Fruit fly (Drosophila melanogaster) whole organism, embryonic: Measurements from ENCODE around the gene upd1.
A peak's percentile ranks its signal among the peaks of the same experiment; 100 is the strongest.

Experiments used
- Adf1 ChIP-seq: fragments of 200-800 bp; sonication (Bioruptor generic); IDR thresholded peaks from 2 replicates; pipeline ENCODE4 v1.3.6; 2022; ENCODE audit warnings: missing biosample characterization, missing genetic modification characterization
- Antp ChIP-seq: fragments of 200-800 bp; sonication (Bioruptor generic); optimal IDR thresholded peaks from 3 replicates; lab custom pipeline; 2016; ENCODE audit warnings: missing biosample characterization, missing genetic modification characterization
- Blimp-1 ChIP-seq: fragments of 200-800 bp; sonication (Bioruptor generic); optimal IDR thresholded peaks from 3 replicates; lab custom pipeline; 2018; ENCODE audit warnings: missing biosample characterization, missing genetic modification characterization, mild to moderate bottlenecking, moderate library complexity, missing genetic modification reagents
- CG13894 ChIP-seq: fragments of 200-800 bp; sonication (Bioruptor generic); optimal IDR thresholded peaks from 3 replicates; lab custom pipeline; 2018; ENCODE audit warnings: missing biosample characterization, mild to moderate bottlenecking, missing genetic modification characterization, moderate library complexity
- CG14710 ChIP-seq: fragments of 200-800 bp; sonication (Bioruptor generic); optimal IDR thresholded peaks from 3 replicates; lab custom pipeline; 2019; ENCODE audit warnings: missing biosample characterization, mild to moderate bottlenecking, missing genetic modification characterization, moderate library complexity
- CG15479 ChIP-seq: fragments of 200-800 bp; sonication (Bioruptor generic); optimal IDR thresholded peaks from 3 replicates; lab custom pipeline; 2019; ENCODE audit warnings: missing biosample characterization, mild to moderate bottlenecking, missing genetic modification characterization, moderate library complexity
- CG15514 ChIP-seq: fragments of 200-800 bp; sonication (Bioruptor generic); optimal IDR thresholded peaks from 3 replicates; lab custom pipeline; 2017; ENCODE audit warnings: missing biosample characterization, missing genetic modification characterization, mild to moderate bottlenecking, moderate library complexity, missing genetic modification reagents
- CG17328 ChIP-seq: fragments of 200-800 bp; sonication (Bioruptor generic); IDR thresholded peaks from 2 replicates; pipeline ENCODE4 v1.3.6; 2022; ENCODE audit warnings: missing biosample characterization, missing genetic modification characterization
- CG17361 ChIP-seq: fragments of 200-800 bp; sonication (Bioruptor generic); IDR thresholded peaks from 3 replicates; pipeline ENCODE4 v1.3.6; 2022; ENCODE audit warnings: missing biosample characterization, missing genetic modification characterization
- CG18011 ChIP-seq: fragments of 200-800 bp; sonication (Bioruptor generic); optimal IDR thresholded peaks from 2 replicates; lab custom pipeline; 2017; ENCODE audit warnings: missing biosample characterization, missing genetic modification characterization, mild to moderate bottlenecking, moderate library complexity, missing genotype
- CG2129 ChIP-seq: fragments of 200-800 bp; sonication (Bioruptor generic); IDR thresholded peaks from 2 replicates; pipeline ENCODE4 v1.3.6; 2022; ENCODE audit warnings: missing biosample characterization, missing genetic modification characterization; ENCODE audit not compliant: partially characterized antibody
- CG2202 ChIP-seq: fragments of 200-800 bp; sonication (Bioruptor generic); optimal IDR thresholded peaks from 2 replicates; lab custom pipeline; 2018; ENCODE audit warnings: missing biosample characterization, mild to moderate bottlenecking, missing genetic modification characterization
- CG2712 ChIP-seq: fragments of 200-800 bp; optimal IDR thresholded peaks from 3 replicates; lab custom pipeline; 2019; ENCODE audit warnings: missing biosample characterization, mild to moderate bottlenecking, missing genetic modification characterization, moderate library complexity
- CG31441 ChIP-seq: fragments of 200-800 bp; sonication (Bioruptor generic); IDR thresholded peaks from 2 replicates; pipeline ENCODE4 v1.3.6; 2022; ENCODE audit warnings: missing biosample characterization, missing genetic modification characterization
- CG32532 ChIP-seq: fragments of 200-800 bp; sonication (Bioruptor generic); IDR thresholded peaks from 2 replicates; pipeline ENCODE4 v1.3.6; 2022; ENCODE audit warnings: missing biosample characterization, missing genetic modification characterization
- CG42726 ChIP-seq: fragments of 200-800 bp; sonication (Bioruptor generic); IDR thresholded peaks from 2 replicates; pipeline ENCODE4 v1.3.6; 2022; ENCODE audit warnings: missing biosample characterization, missing genetic modification characterization; ENCODE audit not compliant: partially characterized antibody
- CG4360 ChIP-seq: fragments of 200-800 bp; sonication (Bioruptor generic); IDR thresholded peaks from 2 replicates; pipeline ENCODE4 v1.3.6; 2022; ENCODE audit warnings: missing biosample characterization, missing genetic modification characterization
- CG4854 ChIP-seq: fragments of 200-800 bp; sonication (Bioruptor generic); optimal IDR thresholded peaks from 2 replicates; lab custom pipeline; 2016; ENCODE audit warnings: missing biosample characterization, missing genetic modification characterization, inconsistent platforms
- CG6813 ChIP-seq: fragments of 200-800 bp; sonication (Bioruptor generic); optimal IDR thresholded peaks from 2 replicates; lab custom pipeline; 2017; ENCODE audit warnings: missing biosample characterization, missing genetic modification characterization, mild to moderate bottlenecking, moderate library complexity, missing genetic modification reagents
- CG9727 ChIP-seq: fragments of 200-800 bp; sonication (Bioruptor generic); optimal IDR thresholded peaks from 3 replicates; lab custom pipeline; 2017; ENCODE audit warnings: missing biosample characterization, mild to moderate bottlenecking, missing genetic modification characterization
- CHES-1-like ChIP-seq: fragments of 200-800 bp; sonication (Bioruptor generic); optimal IDR thresholded peaks from 2 replicates; lab custom pipeline; 2016; ENCODE audit warnings: missing biosample characterization, missing genetic modification characterization
- Deaf1 ChIP-seq: fragments of 200-800 bp; optimal IDR thresholded peaks from 3 replicates; lab custom pipeline; 2019; ENCODE audit warnings: missing biosample characterization, mild to moderate bottlenecking, missing genetic modification characterization, moderate library complexity
- Dfd ChIP-seq, 2 experiments: fragments of >200 bp; optimal IDR thresholded peaks; 2 replicates each; lab custom pipeline; 2017; ENCODE audit warnings: missing biosample characterization in 2 of 2, missing genetic modification characterization in 2 of 2
- H2.0 ChIP-seq: fragments of 200-800 bp; sonication (Bioruptor generic); IDR thresholded peaks from 2 replicates; pipeline ENCODE4 v1.3.6; 2022; ENCODE audit warnings: missing biosample characterization, missing genetic modification characterization
- Hr39 ChIP-seq: fragments of >200 bp; optimal IDR thresholded peaks from 2 replicates; lab custom pipeline; 2017
- MTF-1 ChIP-seq: fragments of 200-800 bp; sonication (Bioruptor generic); optimal IDR thresholded peaks from 2 replicates; lab custom pipeline; 2018; ENCODE audit warnings: missing biosample characterization, mild to moderate bottlenecking, missing genetic modification characterization, borderline replicate concordance
- Med ChIP-seq: fragments of 200-800 bp; sonication (Bioruptor generic); peaks from one replicate; lab custom pipeline; 2016; ENCODE audit warnings: missing biosample characterization, missing genetic modification characterization, mild to moderate bottlenecking, inconsistent platforms, moderate library complexity
- Mes4 ChIP-seq: fragments of 200-800 bp; sonication (Bioruptor generic); optimal IDR thresholded peaks from 2 replicates; lab custom pipeline; 2016; ENCODE audit warnings: missing biosample characterization, missing genetic modification characterization
- NC2β ChIP-seq: fragments of 200-800 bp; sonication (Bioruptor generic); optimal IDR thresholded peaks from 2 replicates; lab custom pipeline; 2016; ENCODE audit warnings: missing biosample characterization, missing genetic modification characterization
- Nf-YB ChIP-seq: fragments of 200-800 bp; sonication (Bioruptor generic); optimal IDR thresholded peaks from 3 replicates; lab custom pipeline; 2019; ENCODE audit warnings: missing biosample characterization, mild to moderate bottlenecking, missing genetic modification characterization, moderate library complexity
- Optix ChIP-seq: fragments of 200-800 bp; sonication (Bioruptor generic); IDR thresholded peaks from 3 replicates; pipeline ENCODE4 v1.3.6; 2022; ENCODE audit warnings: missing biosample characterization, missing genetic modification characterization
- Ptx1 ChIP-seq: fragments of 200-800 bp; sonication (Bioruptor generic); IDR thresholded peaks from 2 replicates; pipeline ENCODE4 v1.3.6; 2022; ENCODE audit warnings: missing biosample characterization, missing genetic modification characterization
- amos ChIP-seq: fragments of 200-800 bp; sonication (Bioruptor generic); IDR thresholded peaks from 2 replicates; pipeline ENCODE4 v1.3.6; 2022; ENCODE audit warnings: missing biosample characterization, missing genetic modification characterization; ENCODE audit not compliant: partially characterized antibody
- cas ChIP-seq: fragments of 200-800 bp; sonication (Bioruptor generic); IDR thresholded peaks from 2 replicates; pipeline ENCODE4 v1.3.6; 2022; ENCODE audit warnings: missing biosample characterization, missing genetic modification characterization
- chm ChIP-seq: fragments of 200-800 bp; sonication (Bioruptor generic); IDR thresholded peaks from 2 replicates; pipeline ENCODE4 v1.3.6; 2022; ENCODE audit warnings: missing biosample characterization, missing genetic modification characterization
- ci ChIP-seq: fragments of 200-800 bp; sonication (Bioruptor generic); IDR thresholded peaks from 3 replicates; pipeline ENCODE4 v1.3.6; 2022; ENCODE audit warnings: missing biosample characterization, missing genetic modification characterization
- croc ChIP-seq: fragments of 200-800 bp; sonication (Bioruptor generic); conservative IDR thresholded peaks from 3 replicates; pipeline ENCODE4 v1.3.6; 2022; ENCODE audit warnings: missing biosample characterization, missing genetic modification characterization
- cwo ChIP-seq: fragments of 200-800 bp; sonication (Bioruptor generic); optimal IDR thresholded peaks from 3 replicates; lab custom pipeline; 2017; ENCODE audit warnings: missing biosample characterization, missing genetic modification characterization, mild to moderate bottlenecking, moderate library complexity, missing genetic modification reagents
- danr ChIP-seq: fragments of 200-800 bp; sonication (Bioruptor generic); IDR thresholded peaks from 2 replicates; pipeline ENCODE4 v1.3.6; 2022; ENCODE audit warnings: missing biosample characterization, missing genetic modification characterization
- fru ChIP-seq: fragments of >200 bp; optimal IDR thresholded peaks from 2 replicates; lab custom pipeline; 2017
- gcm2 ChIP-seq: fragments of 200-800 bp; sonication (Bioruptor generic); optimal IDR thresholded peaks from 2 replicates; lab custom pipeline; 2016; ENCODE audit warnings: missing biosample characterization, missing genetic modification characterization
- gfzf ChIP-seq: fragments of 200-800 bp; sonication (Bioruptor generic); optimal IDR thresholded peaks from 2 replicates; lab custom pipeline; 2016; ENCODE audit warnings: missing biosample characterization, mild to moderate bottlenecking, missing genetic modification characterization, moderate library complexity
- gro ChIP-seq: fragments of 200-800 bp; sonication (Bioruptor generic); optimal IDR thresholded peaks from 2 replicates; lab custom pipeline; 2016; ENCODE audit warnings: missing biosample characterization, missing genetic modification characterization
- mirr ChIP-seq: fragments of 200-800 bp; sonication (Bioruptor generic); optimal IDR thresholded peaks from 3 replicates; lab custom pipeline; 2018; ENCODE audit warnings: missing biosample characterization, mild to moderate bottlenecking, missing genetic modification characterization
- nerfin-1 ChIP-seq: fragments of 200-800 bp; sonication (Bioruptor generic); optimal IDR thresholded peaks from 3 replicates; lab custom pipeline; 2019; ENCODE audit warnings: missing biosample characterization, mild to moderate bottlenecking, missing genetic modification characterization, moderate library complexity
- oc ChIP-seq: fragments of 200-800 bp; sonication (Bioruptor generic); optimal IDR thresholded peaks from 2 replicates; lab custom pipeline; 2018; ENCODE audit warnings: missing biosample characterization, mild to moderate bottlenecking, missing genetic modification characterization, moderate library complexity
- phol ChIP-seq: fragments of 200-800 bp; sonication (Bioruptor generic); optimal IDR thresholded peaks from 3 replicates; lab custom pipeline; 2018; ENCODE audit warnings: missing biosample characterization, mild to moderate bottlenecking, missing genetic modification characterization, moderate library complexity
- sima ChIP-seq: fragments of 200-800 bp; sonication (Bioruptor generic); optimal IDR thresholded peaks from 2 replicates; lab custom pipeline; 2016; ENCODE audit warnings: missing biosample characterization, missing genetic modification characterization
- sisA ChIP-seq: fragments of 200-800 bp; sonication (Bioruptor generic); IDR thresholded peaks from 2 replicates; pipeline ENCODE4 v1.3.6; 2022; ENCODE audit warnings: missing biosample characterization, missing genetic modification characterization
- slbo ChIP-seq: fragments of 200-800 bp; sonication (Bioruptor generic); IDR thresholded peaks from 2 replicates; pipeline ENCODE4 v1.3.6; 2022; ENCODE audit warnings: missing biosample characterization, missing genetic modification characterization
- so ChIP-seq: fragments of 200-800 bp; sonication (Bioruptor generic); IDR thresholded peaks from 3 replicates; pipeline ENCODE4 v1.3.6; 2022; ENCODE audit warnings: missing biosample characterization, missing genetic modification characterization
- zen ChIP-seq: fragments of 200-800 bp; sonication (Bioruptor generic); optimal IDR thresholded peaks from 3 replicates; lab custom pipeline; 2018; ENCODE audit warnings: missing biosample characterization, mild to moderate bottlenecking, missing genetic modification characterization, moderate library complexity

The upd1 gene

dm6 chrX:18357756-18358182, 48.7 kb upstream of the upd1 start (continued):
- TF ChIP-seq CG32532 (GFP tag; lab: Robert Waterston, UW) (no peak), Dfd (GFP tag; optimal IDR thresholded peaks at IDR 0.05; lab: Kevin White, UChicago) (no peak), CG17328 (no peak), Mes4 (no peak), Deaf1 (peak; percentile 97), amos (GFP tag; lab: Robert Waterston, UW) (no peak), CG13894 (tag; lab: Kevin White, UChicago) (peak; percentile 5), Med (GFP tag; lab: Kevin White, UChicago) (peak; percentile 78), CG2712 (tag; lab: Kevin White, UChicago) (peak; percentile 14), croc (GFP tag; lab: Robert Waterston, UW) (no peak), CG14710 (tag; lab: Kevin White, UChicago) (peak; percentile 9), Optix (GFP tag; lab: Robert Waterston, UW) (0 out of 3 replicates have a peak, but pooled peaks have one; percentile 30), fru (no peak), Blimp-1 (GFP tag; lab: Kevin White, UChicago) (peak; percentile 98), CG15479 (GFP tag; lab: Kevin White, UChicago) (peak; percentile 52), CG4360 (GFP tag; lab: Robert Waterston, UW) (0 out of 2 replicates have a peak, but pooled peaks have one; percentile 30), slbo (GFP tag; lab: Robert Waterston, UW) (no peak), zen (tag; lab: Kevin White, UChicago) (no peak), CG4854 (no peak), so (GFP tag; lab: Robert Waterston, UW) (0 out of 3 replicates have a peak, but pooled peaks have one; percentile 53), Nf-YB (peak; percentile 40), CG9727 (GFP tag; lab: Kevin White, UChicago) (no peak), CG15514 (GFP tag; lab: Kevin White, UChicago) (no peak), CG42726 (GFP tag; lab: Robert Waterston, UW) (no peak), MTF-1 (no peak), oc (tag; lab: Kevin White, UChicago) (no peak), gro (no peak), sisA (GFP tag; lab: Robert Waterston, UW) (no peak), CG18011 (GFP tag; lab: Kevin White, UChicago) (no peak), cwo (GFP tag; lab: Kevin White, UChicago) (no peak)

- TF ChIP-seq Hr39 (lab: Kevin White, UChicago) (no peak), CHES-1-like (no peak), CG17361 (GFP tag; lab: Robert Waterston, UW) (0 out of 3 replicates have a peak, but pooled peaks have one; percentile 28), mirr (GFP tag; lab: Kevin White, UChicago) (no peak), CG2202 (tag; lab: Kevin White, UChicago) (no peak), H2.0 (GFP tag; lab: Robert Waterston, UW) (0 out of 2 replicates have a peak, but pooled peaks have one; percentile 24), phol (tag; lab: Kevin White, UChicago) (peak; percentile 45), Adf1 (peak; percentile 54; the same call in 1 of the 2 replicates), cas (GFP tag; lab: Robert Waterston, UW) (no peak), CG31441 (GFP tag; lab: Robert Waterston, UW) (peak; percentile 30; the same call in 1 of the 2 replicates), gcm2 (GFP tag; lab: Kevin White, UChicago) (no peak), gfzf (GFP tag; lab: Kevin White, UChicago) (no peak), sima (GFP tag; lab: Kevin White, UChicago) (no peak), chm (GFP tag; lab: Robert Waterston, UW) (no peak), nerfin-1 (tag; lab: Kevin White, UChicago) (no peak), NC2β (GFP tag; lab: Kevin White, UChicago) (no peak), Antp (GFP tag; lab: Kevin White, UChicago) (no peak), Ptx1 (peak; percentile 41; the same call in 1 of the 2 replicates), ci (GFP tag; lab: Robert Waterston, UW) (peak; percentile 48; the same call in 1 of the 3 replicates), danr (GFP tag; lab: Robert Waterston, UW) (no peak), CG6813 (GFP tag; lab: Kevin White, UChicago) (no peak), CG2129 (GFP tag; lab: Robert Waterston, UW) (no peak)
These were observed 47.1 kb upstream of the upd1 start, which contains the start of gene kairos for dm6 chrX:18356141-18356600. TSS of gene kairos (minus strand) at chrX:18356191.
